Fruit fly (Drosophila melanogaster) whole organism, embryonic: Measurements from ENCODE around the gene tj.

Experiments used
- Awh ChIP-seq: fragments of 200-800 bp; sonication (Bioruptor generic); IDR thresholded peaks from 2 replicates; pipeline ENCODE4, ENCODE4 v1.3.6; 2022; ENCODE audit warnings: missing biosample characterization, missing genetic modification characterization
- CG1832 ChIP-seq: fragments of 200-800 bp; sonication (Bioruptor generic); optimal IDR thresholded peaks from 2 replicates; lab custom pipeline; 2017; ENCODE audit warnings: missing biosample characterization, mild to moderate bottlenecking, missing genetic modification characterization, inconsistent platforms
- CG3065 ChIP-seq: fragments of 200-800 bp; sonication (Bioruptor generic); optimal IDR thresholded peaks from 2 replicates; lab custom pipeline; 2016; ENCODE audit warnings: missing biosample characterization, missing genetic modification characterization
- CG8290 ChIP-seq, 3 experiments: fragments of 200-800 bp; sonication (Bioruptor generic); optimal IDR thresholded peaks; 2 replicates each; lab custom pipeline; 2016 to 2019; ENCODE audit warnings: missing biosample characterization in 3 of 3, missing genetic modification characterization in 3 of 3, mild to moderate bottlenecking in 2 of 3, moderate library complexity in 1 of 3
- CHES-1-like ChIP-seq: fragments of 200-800 bp; sonication (Bioruptor generic); optimal IDR thresholded peaks from 2 replicates; lab custom pipeline; 2016; ENCODE audit warnings: missing biosample characterization, missing genetic modification characterization
- HLH3B ChIP-seq: fragments of 200-800 bp; sonication (Bioruptor generic); IDR thresholded peaks from 2 replicates; pipeline ENCODE4 v1.3.6; 2022; ENCODE audit warnings: missing biosample characterization, missing genetic modification characterization
- gcm ChIP-seq: fragments of 200-800 bp; sonication (Bioruptor generic); optimal IDR thresholded peaks from 2 replicates; lab custom pipeline; 2019; ENCODE audit warnings: missing biosample characterization, mild to moderate bottlenecking, missing genetic modification characterization, moderate library complexity
- schlank ChIP-seq: fragments of 200-800 bp; sonication (Bioruptor generic); optimal IDR thresholded peaks from 2 replicates; lab custom pipeline; 2018; ENCODE audit warnings: missing biosample characterization, mild to moderate bottlenecking, missing genetic modification characterization

DNA sequence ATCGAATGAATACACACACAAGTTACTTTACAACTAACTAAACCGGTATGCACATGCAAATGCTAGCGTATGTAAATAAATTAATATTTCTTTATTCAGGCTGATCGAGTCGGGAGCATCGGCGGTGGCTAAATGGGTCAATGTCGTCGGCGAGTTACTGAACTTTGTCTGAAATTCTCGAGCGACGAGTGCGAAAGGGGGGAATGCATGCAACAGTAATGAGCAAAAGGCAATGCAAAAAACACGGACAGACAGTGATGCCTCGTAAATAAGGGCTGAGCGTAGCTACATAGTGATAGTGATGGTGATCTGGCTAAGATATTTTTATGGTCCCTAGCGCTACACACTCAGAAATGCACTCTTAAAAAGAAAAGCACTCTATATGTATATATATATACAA lies 23.3 kb upstream of the tj start:
- no peak for TF ChIP-seq schlank
- no peak for TF ChIP-seq CG8290 (GFP tag; optimal IDR thresholded peaks at IDR 0.05; lab: Kevin White, UChicago)
- TF ChIP-seq CG8290 (tag; optimal IDR thresholded peaks at IDR 0.05; lab: Kevin White, UChicago), result no peak
- TF ChIP-seq gcm (GFP tag; lab: Kevin White, UChicago), result no peak
- TF ChIP-seq Awh (GFP tag; lab: Robert Waterston, UW), result no peak
- no peak for TF ChIP-seq CG1832 (GFP tag; lab: Kevin White, UChicago)
- no peak for TF ChIP-seq CG3065 (GFP tag; lab: Kevin White, UChicago)
- no peak for TF ChIP-seq CHES-1-like
- no peak for TF ChIP-seq HLH3B (GFP tag; lab: Robert Waterston, UW)
